Worm (Caenorhabditis elegans) whole organism, mixed stage, embryonic: Measurements from ENCODE around the gene rpl-32.

Source experiments
- hlh-1 ChIP-seq: fragments of 150-350 bp; optimal IDR thresholded peaks from 2 replicates; lab custom pipeline; 2014; ENCODE audit warnings: missing biosample characterization, missing genetic modification reagents, missing genetic modification characterization
- lin-13 ChIP-seq: fragments of 150-350 bp; optimal IDR thresholded peaks from 2 replicates; lab custom pipeline; 2014; ENCODE audit warnings: missing biosample characterization, missing genetic modification characterization
- mep-1 ChIP-seq: fragments of 150-350 bp; optimal IDR thresholded peaks from 2 replicates; lab custom pipeline; 2017; ENCODE audit warnings: missing biosample characterization, missing genetic modification reagents, missing genetic modification characterization, inconsistent platforms
- nhr-12 ChIP-seq: fragments of 150-350 bp; optimal IDR thresholded peaks from 2 replicates; lab custom pipeline; 2014; ENCODE audit warnings: missing biosample characterization, missing genetic modification characterization
- nhr-76 ChIP-seq: sonication (generic microtip); optimal IDR thresholded peaks from 2 replicates; lab custom pipeline; 2017; ENCODE audit warnings: missing biosample characterization, missing genetic modification characterization
- tbx-8 ChIP-seq: fragments of 200-800 bp; sonication (Bioruptor generic); optimal IDR thresholded peaks from 2 replicates; lab custom pipeline; 2018; ENCODE audit warnings: mild to moderate bottlenecking, missing genetic modification characterization, moderate library complexity, missing compliant biosample characterization
- unc-62 ChIP-seq: fragments of 150-350 bp; optimal IDR thresholded peaks from 2 replicates; lab custom pipeline; 2014; ENCODE audit warnings: missing biosample characterization, missing genetic modification reagents, missing genetic modification characterization

DNA sequence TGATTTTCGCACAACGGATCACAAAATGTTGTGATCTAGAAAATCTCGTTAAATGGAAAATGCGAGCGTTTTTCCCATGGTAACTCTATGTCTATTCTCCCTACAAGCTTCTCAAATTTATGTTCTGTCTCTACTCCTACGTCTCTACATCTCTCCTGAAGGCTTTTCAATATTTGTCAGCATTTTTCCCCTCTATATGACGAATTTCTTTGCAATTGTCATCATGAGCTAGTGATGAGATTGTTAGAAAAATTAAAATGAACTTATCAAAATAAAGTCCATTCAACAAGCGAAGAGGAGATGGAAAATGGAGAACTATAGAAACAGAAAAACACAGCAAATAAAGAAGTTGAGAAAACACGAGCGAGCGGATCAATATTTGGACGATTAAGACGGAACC lies 18.1 kb downstream of the rpl-32 start:
- TF ChIP-seq tbx-8 (GFP tag; lab: Kevin White, UChicago) (no peak), unc-62 (no peak), hlh-1 (no peak), nhr-76 (tag; lab: Kevin White, UChicago) (no peak), mep-1 (no peak), lin-13 (tag; lab: Kevin White, UChicago) (no peak), nhr-12 (tag; lab: Kevin White, UChicago) (no peak)
